Worm (Caenorhabditis elegans) whole organism, L4 larva: Measurements from ENCODE around the gene C16D9.5.

Experiments used
- F10B5.3 ChIP-seq: sonication (generic microtip); optimal IDR thresholded peaks from 2 replicates; lab custom pipeline; 2016; ENCODE audit warnings: mild to moderate bottlenecking, missing genetic modification characterization, missing compliant biosample characterization
- R02D3.7 ChIP-seq: fragments of 150-350 bp; sonication (generic microtip); optimal IDR thresholded peaks from 3 replicates; lab custom pipeline; 2014; ENCODE audit warnings: missing biosample characterization, missing genetic modification characterization
- T20F7.1 ChIP-seq: fragments of 200-800 bp; sonication (Bioruptor generic); optimal IDR thresholded peaks from 2 replicates; lab custom pipeline; 2018; ENCODE audit warnings: mild to moderate bottlenecking, missing genetic modification characterization, missing compliant biosample characterization
- Y5F2A.4 ChIP-seq: fragments of 200-800 bp; sonication (Bioruptor generic); optimal IDR thresholded peaks from 2 replicates; lab custom pipeline; 2018; ENCODE audit warnings: mild to moderate bottlenecking, missing genetic modification characterization, missing compliant biosample characterization
- ZK546.5 ChIP-seq, 2 experiments: sonication (generic microtip); optimal IDR thresholded peaks; 2 replicates each; lab custom pipeline; 2017; ENCODE audit warnings: missing biosample characterization in 2 of 2, missing genetic modification characterization in 2 of 2
- aha-1 ChIP-seq: fragments of 150-350 bp; peaks from one replicate; lab custom pipeline; 2014; ENCODE audit warnings: missing biosample characterization, missing genetic modification characterization
- arid-1 ChIP-seq: fragments of 200-800 bp; sonication (Bioruptor generic); conservative IDR thresholded peaks from 2 replicates; pipeline ENCODE4 v1.3.6; 2022; ENCODE audit warnings: missing genetic modification reagents, missing genetic modification characterization, missing compliant biosample characterization
- ces-1 ChIP-seq: fragments of 150-350 bp; sonication (generic microtip); optimal IDR thresholded peaks from 4 replicates; lab custom pipeline; 2014; ENCODE audit warnings: missing biosample characterization, missing genetic modification reagents, missing genetic modification characterization
- ctbp-1 ChIP-seq: fragments of 200-800 bp; sonication (Bioruptor generic); IDR thresholded peaks from 2 replicates; pipeline ENCODE4 v1.3.6; 2022; ENCODE audit warnings: missing genetic modification reagents, missing genetic modification characterization, missing compliant biosample characterization
- daf-16 ChIP-seq, 3 experiments: sonication (generic microtip); optimal IDR thresholded peaks; 2 replicates each; lab custom pipeline; 2016 to 2017; ENCODE audit warnings: missing genetic modification characterization in 3 of 3, missing genetic modification reagents in 3 of 3, mild to moderate bottlenecking in 2 of 3, missing compliant biosample characterization in 2 of 3, missing biosample characterization in 1 of 3, moderate library complexity in 1 of 3
- dve-1 ChIP-seq: sonication (generic microtip); optimal IDR thresholded peaks from 2 replicates; lab custom pipeline; 2017; ENCODE audit warnings: antibody characterized with exemption, mild to moderate bottlenecking, missing genetic modification characterization, missing compliant biosample characterization; ENCODE audit not compliant: insufficient read depth
- fkh-10 ChIP-seq: fragments of 150-350 bp; optimal IDR thresholded peaks from 2 replicates; lab custom pipeline; 2014; ENCODE audit warnings: missing biosample characterization, missing genetic modification reagents, missing genetic modification characterization
- fos-1 ChIP-seq: fragments of 150-350 bp; optimal IDR thresholded peaks from 2 replicates; lab custom pipeline; 2014; ENCODE audit warnings: missing biosample characterization, missing genetic modification characterization
- hlh-11 ChIP-seq: fragments of 200-800 bp; sonication (Bioruptor generic); optimal IDR thresholded peaks from 2 replicates; lab custom pipeline; 2018; ENCODE audit warnings: mild to moderate bottlenecking, missing genetic modification characterization, missing compliant biosample characterization
- hlh-30 ChIP-seq: sonication (generic microtip); optimal IDR thresholded peaks from 2 replicates; lab custom pipeline; 2017; ENCODE audit warnings: antibody characterized with exemption, mild to moderate bottlenecking, missing genetic modification characterization, missing compliant biosample characterization; ENCODE audit not compliant: insufficient read depth
- lin-1 ChIP-seq: fragments of 200-800 bp; sonication (Bioruptor generic); IDR thresholded peaks from 2 replicates; pipeline ENCODE4 v1.3.6; 2022; ENCODE audit warnings: missing genetic modification reagents, missing genetic modification characterization, missing compliant biosample characterization
- madf-5 ChIP-seq, 2 experiments: fragments of 200-800 bp; sonication (Bioruptor generic); IDR thresholded peaks; 2 replicates each; pipeline ENCODE4 v1.3.6; 2022; ENCODE audit warnings: missing compliant biosample characterization in 2 of 2, missing genetic modification characterization in 2 of 2
- mep-1 ChIP-seq: fragments of 150-350 bp; sonication (generic microtip); optimal IDR thresholded peaks from 3 replicates; lab custom pipeline; 2014; ENCODE audit warnings: missing biosample characterization, missing genetic modification characterization
- mes-2 ChIP-seq: sonication (generic microtip); optimal IDR thresholded peaks from 2 replicates; lab custom pipeline; 2016; ENCODE audit warnings: missing genotype, mild to moderate bottlenecking, missing genetic modification characterization, missing compliant biosample characterization; ENCODE audit not compliant: poor library complexity, severe bottlenecking
- nhr-28 ChIP-seq: fragments of 150-350 bp; optimal IDR thresholded peaks from 2 replicates; lab custom pipeline; 2014; ENCODE audit warnings: missing biosample characterization, missing genetic modification characterization
- nhr-6 ChIP-seq: fragments of 150-350 bp; optimal IDR thresholded peaks from 2 replicates; lab custom pipeline; 2014; ENCODE audit warnings: missing biosample characterization, missing genetic modification characterization
- spr-1 ChIP-seq: sonication (generic microtip); optimal IDR thresholded peaks from 2 replicates; lab custom pipeline; 2016; ENCODE audit warnings: mild to moderate bottlenecking, missing genetic modification characterization, missing compliant biosample characterization
- tra-1 ChIP-seq: fragments of 200-800 bp; sonication (Bioruptor generic); IDR thresholded peaks from 2 replicates; pipeline ENCODE4 v1.3.6; 2022; ENCODE audit warnings: missing genetic modification reagents, missing genetic modification characterization, missing compliant biosample characterization
- unc-62 ChIP-seq, 3 experiments: fragments of 150-350 bp in 1 of 3; sonication (generic microtip); optimal IDR thresholded peaks in 2 of 3; peaks in 1 of 3; 1 replicate in 1 of 3; 2 replicates in 2 of 3; lab custom pipeline; 2014 to 2017; ENCODE audit warnings: missing biosample characterization in 3 of 3, missing genetic modification characterization in 3 of 3, missing genetic modification reagents in 3 of 3, missing genotype in 1 of 3
- vab-7 ChIP-seq: fragments of 200-800 bp; sonication (Bioruptor generic); IDR thresholded peaks from 2 replicates; pipeline ENCODE4 v1.3.6; 2022; ENCODE audit warnings: missing genetic modification reagents, missing genetic modification characterization, missing compliant biosample characterization
- zfp-2 ChIP-seq: sonication (generic microtip); optimal IDR thresholded peaks from 2 replicates; lab custom pipeline; 2016; ENCODE audit warnings: mild to moderate bottlenecking, missing genetic modification characterization, missing compliant biosample characterization
- ztf-7 ChIP-seq: fragments of 150-350 bp; optimal IDR thresholded peaks from 2 replicates; lab custom pipeline; 2014; ENCODE audit warnings: missing biosample characterization, missing genetic modification characterization

The C16D9.5 gene

DNA sequence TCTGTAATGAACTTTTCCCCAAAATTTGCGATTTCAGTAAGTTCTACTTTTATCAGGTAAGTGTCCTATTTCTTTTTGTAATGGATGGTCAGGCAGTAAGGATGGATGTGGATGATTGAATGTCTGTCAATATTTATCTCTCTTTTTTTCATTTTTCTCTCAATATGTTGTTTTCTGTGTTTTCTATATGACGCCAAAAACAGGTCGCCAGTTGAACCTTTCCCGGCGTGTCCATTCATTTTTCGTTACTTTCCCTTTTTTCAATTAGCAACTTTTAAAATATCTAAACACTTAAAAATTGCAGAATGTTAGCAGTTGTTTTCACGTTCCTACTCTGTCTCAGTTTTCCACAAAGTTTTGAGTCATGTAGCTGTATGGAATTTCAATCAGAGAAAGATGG is 38.4 kb downstream of the C16D9.5 start, which contains the start of gene timp-1:
Gene timp-1 (plus strand): TSS at position 305 of the 400 bp plus-strand sequence.
- no peak for TF ChIP-seq vab-7 (GFP tag; lab: Robert Waterston, UW)
- TF ChIP-seq ZK546.5 (tag; optimal IDR thresholded peaks at IDR 0.05; lab: Kevin White, UChicago) = no peak
- TF ChIP-seq ctbp-1 = no peak
- TF ChIP-seq ztf-7 (tag; lab: Kevin White, UChicago) = no peak

DNA sequence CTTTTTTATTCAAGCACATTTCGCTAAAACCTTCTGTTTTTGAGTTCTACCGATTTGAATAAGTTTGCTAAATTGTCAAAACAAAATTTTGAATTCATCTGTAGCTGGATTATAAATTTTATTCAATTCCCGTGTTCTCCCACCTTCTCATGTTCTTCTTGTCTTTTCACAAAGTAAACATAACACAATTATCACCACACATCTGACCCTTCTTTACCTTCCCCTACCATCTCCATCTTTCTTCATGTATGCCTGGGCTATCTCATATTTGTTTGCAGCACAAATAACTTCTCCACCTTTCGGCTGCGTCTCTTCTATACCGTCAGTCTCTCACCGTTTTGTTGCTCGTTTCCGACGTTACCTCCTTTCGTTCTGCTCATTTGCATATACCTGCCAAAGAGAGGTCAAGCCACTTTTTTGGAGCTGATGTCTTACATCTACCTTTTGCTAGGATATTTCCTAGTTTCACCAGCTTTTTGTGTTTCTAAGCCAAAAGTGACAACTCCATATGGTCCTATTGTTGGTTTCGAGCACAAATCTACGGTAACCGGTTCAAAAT is 42.2 kb downstream of the C16D9.5 start, which contains the start of gene cest-17:
Gene cest-17 (plus strand): TSS at position 248 of the 559 bp plus-strand sequence.
- TF ChIP-seq mes-2 (tag; lab: Kevin White, UChicago) (peak; percentile 11), nhr-28 (tag; lab: Kevin White, UChicago) (peak; percentile 28), dve-1 (peak; percentile 36), F10B5.3 (tag; lab: Kevin White, UChicago) (no peak), daf-16 (GFP tag; optimal IDR thresholded peaks at IDR 0.05; lab: Kevin White, UChicago) (no peak), daf-16 (tag; optimal IDR thresholded peaks at IDR 0.05; lab: Kevin White, UChicago) (peak; percentile 71), T20F7.1 (GFP tag; lab: Kevin White, UChicago) (no peak), unc-62 (GFP tag; optimal IDR thresholded peaks at IDR 0.05 in 1 of 2; lab: Kevin White, UChicago) (peak in 1 of 2 experiments; percentile 57), unc-62 (tag; optimal IDR thresholded peaks at IDR 0.05; lab: Kevin White, UChicago) (no peak), nhr-6 (tag; lab: Kevin White, UChicago) (peak; percentile 37), mep-1 (tag; lab: Kevin White, UChicago) (peak; percentile 5), hlh-11 (peak; percentile 8), arid-1 (no peak)

DNA sequence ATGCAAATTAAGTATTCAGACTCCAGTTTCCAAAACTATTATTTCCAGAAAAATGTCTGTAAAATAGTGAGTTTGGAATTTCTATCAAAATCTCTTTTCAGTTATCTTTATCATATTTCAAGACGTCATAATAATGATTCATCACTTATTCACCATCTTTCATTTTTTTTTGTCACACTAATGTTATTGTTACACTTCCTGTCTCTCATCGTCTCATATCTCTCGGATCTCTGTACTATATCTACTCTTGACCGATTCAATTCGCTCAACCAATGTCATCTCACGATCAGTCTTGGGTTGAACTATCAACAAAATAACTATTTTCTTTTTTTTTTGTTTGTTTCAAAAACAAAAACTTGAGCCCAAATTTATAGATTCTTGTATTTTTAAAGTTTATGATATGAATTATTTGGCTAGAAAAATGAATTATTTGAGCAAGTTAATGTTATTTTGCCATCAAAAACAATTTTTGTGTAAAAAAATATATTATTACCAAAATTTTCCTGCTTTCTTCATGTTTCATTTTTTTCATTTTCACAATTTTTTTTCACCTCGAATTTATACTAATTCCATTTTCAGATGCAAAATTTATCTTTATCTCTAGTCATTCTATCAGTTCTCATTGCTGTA is 44.0 kb downstream of the C16D9.5 start, which contains the start of gene cri-2:
Gene cri-2 (plus strand): TSS at position 580 of the 630 bp plus-strand sequence.
- peak; percentile 13 for TF ChIP-seq nhr-6 (tag; lab: Kevin White, UChicago)
- no peak for TF ChIP-seq R02D3.7 (tag; lab: Kevin White, UChicago)
- TF ChIP-seq madf-5 (GFP tag; IDR thresholded peaks at IDR 0.05; lab: Robert Waterston, UW) = no peak
- peak; percentile 30 for TF ChIP-seq T20F7.1 (GFP tag; lab: Kevin White, UChicago)
- no peak for TF ChIP-seq lin-1 (GFP tag; lab: Robert Waterston, UW)
- TF ChIP-seq daf-16 (GFP tag; optimal IDR thresholded peaks at IDR 0.05; lab: Kevin White, UChicago) = peak in 1 of 2 experiments; percentile 76
- TF ChIP-seq daf-16 (tag; optimal IDR thresholded peaks at IDR 0.05; lab: Kevin White, UChicago) = no peak
- peak; percentile 46 for TF ChIP-seq aha-1 (tag; lab: Kevin White, UChicago)
- no peak for TF ChIP-seq zfp-2 (tag; lab: Kevin White, UChicago)
- peak; percentile 46 for TF ChIP-seq dve-1
- TF ChIP-seq hlh-11 = peak; percentile 19
- no peak for TF ChIP-seq ces-1 (GFP tag; lab: Kevin White, UChicago)
- no peak for TF ChIP-seq spr-1 (tag; lab: Kevin White, UChicago)
- no peak for TF ChIP-seq tra-1 (GFP tag; lab: Robert Waterston, UW)
- TF ChIP-seq hlh-30 = no peak
- TF ChIP-seq nhr-28 (tag; lab: Kevin White, UChicago) = peak; percentile 39
- TF ChIP-seq fkh-10 = no peak

DNA sequence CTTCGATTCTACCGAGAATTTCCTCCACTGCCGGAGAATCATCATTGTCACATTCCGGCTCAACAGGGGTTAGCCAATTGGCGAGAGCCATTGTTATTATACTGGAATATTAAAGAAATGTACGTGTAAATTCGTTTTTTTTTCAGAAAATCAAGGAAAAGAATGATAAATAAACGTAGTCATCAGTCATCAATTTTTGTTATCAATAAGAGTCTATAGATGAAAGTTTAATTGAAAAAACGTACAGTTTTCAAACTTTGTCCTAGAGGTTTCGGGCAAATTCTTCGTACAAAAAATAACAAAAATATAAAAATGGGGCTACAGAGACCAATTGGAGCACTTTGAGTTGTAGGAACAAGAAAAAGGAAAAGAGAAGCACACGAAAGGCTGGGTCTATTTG is 46.4 kb downstream of the C16D9.5 start, which contains the start of gene F20D6.11:
Gene F20D6.11 (minus strand): TSS at position 101 of the 400 bp plus-strand sequence.
- TF ChIP-seq hlh-11 = peak; percentile 5
- TF ChIP-seq ces-1 (GFP tag; lab: Kevin White, UChicago) = no peak
- TF ChIP-seq daf-16 (GFP tag; optimal IDR thresholded peaks at IDR 0.05; lab: Kevin White, UChicago) = no peak
- TF ChIP-seq daf-16 (tag; optimal IDR thresholded peaks at IDR 0.05; lab: Kevin White, UChicago) = peak; percentile 19

DNA sequence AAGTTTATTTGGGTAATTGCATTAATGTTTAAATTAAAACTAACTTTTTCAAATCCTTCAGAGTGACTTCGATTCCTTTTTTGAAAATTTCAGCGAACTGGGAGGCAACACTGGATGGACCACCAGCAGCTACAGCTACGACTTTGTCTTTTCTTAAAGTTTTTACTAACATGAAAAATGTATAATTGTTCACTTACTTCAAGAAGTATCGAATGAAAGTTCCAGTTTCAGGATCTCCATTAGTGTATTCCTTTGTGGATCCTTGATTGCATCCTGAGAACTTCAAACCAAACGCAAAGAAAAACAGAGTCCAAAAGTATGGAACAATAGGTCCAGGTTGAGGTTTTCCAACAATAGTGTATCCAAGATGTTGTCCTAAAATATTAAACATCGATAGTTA is 48.4 kb downstream of the C16D9.5 start:
- TF ChIP-seq Y5F2A.4 (no peak), aha-1 (tag; lab: Kevin White, UChicago) (peak; percentile 27), fos-1 (no peak), unc-62 (GFP tag; optimal IDR thresholded peaks at IDR 0.05 in 1 of 2; lab: Kevin White, UChicago) (peak in 1 of 2 experiments; percentile 92), unc-62 (tag; optimal IDR thresholded peaks at IDR 0.05; lab: Kevin White, UChicago) (no peak)
- TF ChIP-seq, all 104 proteins: peak for 2
